Worm (Caenorhabditis elegans) whole organism, L2 larva: ENCODE data around the gene rpl-6.
A peak's percentile ranks its signal among the peaks of the same experiment; 100 is the strongest.

ENCODE experiments used
- C34F6.9 ChIP-seq: fragments of 150-350 bp; optimal IDR thresholded peaks from 2 replicates; lab custom pipeline; 2014; ENCODE audit warnings: missing biosample characterization, missing genetic modification characterization
- F13H6.1 ChIP-seq: sonication (generic microtip); optimal IDR thresholded peaks from 2 replicates; lab custom pipeline; 2016; ENCODE audit warnings: missing genetic modification characterization, missing compliant biosample characterization
- R02D3.7 ChIP-seq: fragments of 150-350 bp; optimal IDR thresholded peaks from 2 replicates; lab custom pipeline; 2014; ENCODE audit warnings: missing biosample characterization, missing genetic modification characterization
- Y55F3AM.14 ChIP-seq: fragments of 200-800 bp; sonication (Bioruptor generic); optimal IDR thresholded peaks from 2 replicates; lab custom pipeline; 2018; ENCODE audit warnings: mild to moderate bottlenecking, missing genetic modification characterization, missing compliant biosample characterization
- ZK546.5 ChIP-seq: sonication (generic microtip); optimal IDR thresholded peaks from 2 replicates; lab custom pipeline; 2017; ENCODE audit warnings: missing biosample characterization, missing genetic modification characterization
- alr-1 ChIP-seq: fragments of 150-350 bp; optimal IDR thresholded peaks from 2 replicates; lab custom pipeline; 2014; ENCODE audit warnings: missing biosample characterization, missing genetic modification characterization
- aly-2 ChIP-seq: fragments of 150-350 bp; optimal IDR thresholded peaks from 2 replicates; lab custom pipeline; 2014; ENCODE audit warnings: missing biosample characterization, missing genetic modification characterization
- ama-1 ChIP-seq: fragments of 150-350 bp; optimal IDR thresholded peaks from 2 replicates; lab custom pipeline; 2018; ENCODE audit warnings: inconsistent platforms
- blmp-1 ChIP-seq: sonication (generic microtip); optimal IDR thresholded peaks from 2 replicates; lab custom pipeline; 2017; ENCODE audit warnings: missing genetic modification characterization, mild to moderate bottlenecking, missing compliant biosample characterization, antibody characterized with exemption, moderate library complexity; ENCODE audit not compliant: insufficient read depth
- ceh-16 ChIP-seq: fragments of 150-350 bp; optimal IDR thresholded peaks from 2 replicates; lab custom pipeline; 2014; ENCODE audit warnings: missing biosample characterization, missing genetic modification characterization
- ceh-82 ChIP-seq: fragments of 150-350 bp; optimal IDR thresholded peaks from 2 replicates; lab custom pipeline; 2014; ENCODE audit warnings: missing biosample characterization, missing genetic modification characterization
- crh-2 ChIP-seq: sonication (generic microtip); optimal IDR thresholded peaks from 2 replicates; lab custom pipeline; 2017; ENCODE audit warnings: missing biosample characterization, missing genetic modification characterization
- dmd-4 ChIP-seq: sonication (generic microtip); optimal IDR thresholded peaks from 2 replicates; lab custom pipeline; 2017; ENCODE audit warnings: missing biosample characterization, missing genetic modification characterization
- egl-27 ChIP-seq: sonication (generic microtip); optimal IDR thresholded peaks from 3 replicates; lab custom pipeline; 2017; ENCODE audit warnings: missing biosample characterization, missing genetic modification reagents, missing genetic modification characterization
- elt-1 ChIP-seq: fragments of 150-350 bp; optimal IDR thresholded peaks from 2 replicates; lab custom pipeline; 2014; ENCODE audit warnings: missing biosample characterization, missing genetic modification characterization
- elt-3 ChIP-seq: sonication (generic microtip); optimal IDR thresholded peaks from 2 replicates; lab custom pipeline; 2017; ENCODE audit warnings: missing biosample characterization, missing genetic modification characterization
- fos-1 ChIP-seq: fragments of 150-350 bp; optimal IDR thresholded peaks from 2 replicates; lab custom pipeline; 2014; ENCODE audit warnings: missing biosample characterization, missing genetic modification characterization
- gmeb-1 ChIP-seq: fragments of 150-350 bp; optimal IDR thresholded peaks from 2 replicates; lab custom pipeline; 2014; ENCODE audit warnings: missing biosample characterization, missing genetic modification characterization
- lin-11 ChIP-seq: fragments of 150-350 bp; sonication (generic microtip); optimal IDR thresholded peaks from 2 replicates; lab custom pipeline; 2014; ENCODE audit warnings: missing biosample characterization, missing genetic modification characterization, inconsistent platforms, mixed read lengths
- lin-13 ChIP-seq: fragments of 150-350 bp; optimal IDR thresholded peaks from 2 replicates; lab custom pipeline; 2014; ENCODE audit warnings: missing biosample characterization, missing genetic modification reagents, missing genetic modification characterization
- lin-39 ChIP-seq: fragments of 150-350 bp; optimal IDR thresholded peaks from 2 replicates; lab custom pipeline; 2014; ENCODE audit warnings: missing biosample characterization, missing genetic modification reagents, missing genetic modification characterization
- lsy-2 ChIP-seq, 2 experiments: fragments of 150-350 bp in 1 of 2; sonication (generic microtip) in 1 of 2; optimal IDR thresholded peaks; 2 replicates each; lab custom pipeline; 2014 to 2017; ENCODE audit warnings: missing biosample characterization in 2 of 2, missing genetic modification characterization in 2 of 2
- mab-5 ChIP-seq: fragments of 150-350 bp; optimal IDR thresholded peaks from 2 replicates; lab custom pipeline; 2014; ENCODE audit warnings: missing biosample characterization, missing genetic modification characterization
- mbf-1 ChIP-seq: sonication (generic microtip); optimal IDR thresholded peaks from 2 replicates; lab custom pipeline; 2017; ENCODE audit warnings: missing biosample characterization, missing genetic modification characterization
- mdl-1 ChIP-seq, 2 experiments: fragments of 150-350 bp in 1 of 2; sonication (generic microtip) in 1 of 2; optimal IDR thresholded peaks; 2 replicates each; lab custom pipeline; 2017; ENCODE audit warnings: missing biosample characterization in 2 of 2, missing genetic modification characterization in 2 of 2
- nhr-10 ChIP-seq: sonication (generic microtip); optimal IDR thresholded peaks from 2 replicates; lab custom pipeline; 2017; ENCODE audit warnings: missing biosample characterization, missing genetic modification characterization
- nhr-11 ChIP-seq: fragments of 150-350 bp; optimal IDR thresholded peaks from 2 replicates; lab custom pipeline; 2014; ENCODE audit warnings: missing biosample characterization, missing genetic modification characterization
- nhr-12 ChIP-seq: fragments of 150-350 bp; optimal IDR thresholded peaks from 2 replicates; lab custom pipeline; 2014; ENCODE audit warnings: missing biosample characterization, missing genetic modification characterization
- nhr-129 ChIP-seq: fragments of 150-350 bp; optimal IDR thresholded peaks from 2 replicates; lab custom pipeline; 2014; ENCODE audit warnings: missing biosample characterization, missing genetic modification characterization
- nhr-21 ChIP-seq: fragments of 150-350 bp; optimal IDR thresholded peaks from 2 replicates; lab custom pipeline; 2014; ENCODE audit warnings: missing biosample characterization, missing genetic modification characterization
- nhr-23 ChIP-seq: fragments of 150-350 bp; optimal IDR thresholded peaks from 2 replicates; lab custom pipeline; 2014; ENCODE audit warnings: missing biosample characterization, missing genetic modification reagents, missing genetic modification characterization
- nhr-237 ChIP-seq: fragments of 150-350 bp; optimal IDR thresholded peaks from 2 replicates; lab custom pipeline; 2014; ENCODE audit warnings: missing biosample characterization, missing genetic modification characterization
- nhr-25 ChIP-seq: fragments of 150-350 bp; sonication (generic microtip); optimal IDR thresholded peaks from 3 replicates; lab custom pipeline; 2014; ENCODE audit warnings: missing biosample characterization, missing genetic modification characterization
- nhr-6 ChIP-seq: fragments of 150-350 bp; optimal IDR thresholded peaks from 2 replicates; lab custom pipeline; 2014; ENCODE audit warnings: missing biosample characterization, missing genetic modification characterization
- nhr-77 ChIP-seq: fragments of 150-350 bp; optimal IDR thresholded peaks from 2 replicates; lab custom pipeline; 2014; ENCODE audit warnings: missing biosample characterization, missing genetic modification characterization
- peb-1 ChIP-seq: fragments of 150-350 bp; optimal IDR thresholded peaks from 2 replicates; lab custom pipeline; 2014; ENCODE audit warnings: missing biosample characterization, missing genetic modification characterization
- sem-4 ChIP-seq: fragments of 150-350 bp; optimal IDR thresholded peaks from 2 replicates; lab custom pipeline; 2014; ENCODE audit warnings: missing biosample characterization, missing genetic modification reagents, missing genetic modification characterization
- skn-1 ChIP-seq: sonication (generic microtip); optimal IDR thresholded peaks from 2 replicates; lab custom pipeline; 2017; ENCODE audit warnings: missing biosample characterization, missing genetic modification characterization
- sma-3 ChIP-seq: sonication (generic microtip); optimal IDR thresholded peaks from 2 replicates; lab custom pipeline; 2016; ENCODE audit warnings: missing genetic modification reagents, missing genetic modification characterization, missing compliant biosample characterization
- sma-9 ChIP-seq, 2 experiments: fragments of 150-350 bp in 1 of 2; sonication (generic microtip) in 1 of 2; optimal IDR thresholded peaks; 2 replicates each; lab custom pipeline; 2014 to 2016; ENCODE audit warnings: missing genetic modification characterization in 2 of 2, mild to moderate bottlenecking in 1 of 2, missing biosample characterization in 1 of 2, missing compliant biosample characterization in 1 of 2, missing genetic modification reagents in 1 of 2, moderate library complexity in 1 of 2
- snpc-4 ChIP-seq: fragments of 150-350 bp; optimal IDR thresholded peaks from 2 replicates; lab custom pipeline; 2014; ENCODE audit warnings: missing biosample characterization, missing genetic modification characterization
- unc-39 ChIP-seq: fragments of 150-350 bp; optimal IDR thresholded peaks from 2 replicates; lab custom pipeline; 2014; ENCODE audit warnings: missing biosample characterization, missing genetic modification characterization
- unc-55 ChIP-seq: fragments of 150-350 bp; sonication (generic microtip); optimal IDR thresholded peaks from 3 replicates; lab custom pipeline; 2014; ENCODE audit warnings: missing biosample characterization, missing genetic modification reagents, missing genetic modification characterization
- unc-62 ChIP-seq: fragments of 150-350 bp; optimal IDR thresholded peaks from 2 replicates; lab custom pipeline; 2014; ENCODE audit warnings: missing biosample characterization, missing genetic modification reagents, missing genetic modification characterization
- zag-1 ChIP-seq: fragments of 150-350 bp; optimal IDR thresholded peaks from 2 replicates; lab custom pipeline; 2014; ENCODE audit warnings: missing biosample characterization, missing genetic modification characterization
- ztf-1 ChIP-seq: fragments of 200-800 bp; sonication (Bioruptor generic); conservative IDR thresholded peaks from 2 replicates; pipeline ENCODE4 v1.3.6; 2022; ENCODE audit warnings: missing genetic modification characterization, missing compliant biosample characterization
- ztf-11 ChIP-seq: sonication (generic microtip); optimal IDR thresholded peaks from 2 replicates; lab custom pipeline; 2017; ENCODE audit warnings: missing biosample characterization, missing genetic modification characterization
- ztf-4 ChIP-seq: fragments of 150-350 bp; optimal IDR thresholded peaks from 2 replicates; lab custom pipeline; 2014; ENCODE audit warnings: missing biosample characterization, missing genetic modification characterization

rpl-6 gene

DNA sequence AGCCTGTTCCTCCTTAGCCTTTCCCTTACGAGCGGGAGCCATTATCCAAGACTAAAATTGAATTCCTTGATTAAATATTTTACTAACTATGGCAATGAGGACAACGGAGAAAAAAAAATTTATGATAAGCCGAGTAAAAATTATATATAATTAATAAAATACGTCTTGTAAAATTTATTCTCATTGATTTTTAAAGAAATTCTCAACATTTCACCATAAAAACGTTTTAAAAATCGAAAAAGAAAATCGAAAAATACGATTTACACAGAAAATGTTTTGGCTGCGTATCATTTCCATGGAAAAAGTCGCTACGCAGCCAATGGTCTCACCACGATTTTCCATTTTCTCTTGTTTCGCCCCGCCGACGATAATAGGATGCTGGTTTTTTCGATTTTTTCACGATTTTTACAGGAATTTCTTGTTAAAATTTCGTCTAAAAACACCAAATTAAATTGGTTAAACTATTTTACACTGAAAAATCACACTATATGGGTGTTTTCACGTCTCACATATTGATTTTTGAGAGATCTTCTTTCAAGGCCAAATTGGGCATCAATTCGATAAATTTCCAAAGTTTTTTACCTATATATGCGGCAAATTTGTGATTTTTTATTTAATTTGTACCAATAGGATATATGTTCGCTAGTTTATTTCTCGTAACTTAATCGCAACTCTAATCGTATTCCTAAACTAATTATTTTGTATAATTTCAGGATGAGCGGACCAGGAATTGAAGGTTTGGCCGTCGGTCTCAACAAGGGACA lies 28.5 kb upstream of the rpl-6 start, which contains the start of the genes rps-14 and rpl-36:
Gene rps-14 (minus strand): TSS at position 51 of the 764 bp plus-strand sequence.
Gene rpl-36 (plus strand): TSS at position 714 of the 764 bp plus-strand sequence.
- TF ChIP-seq C34F6.9 (tag; lab: Kevin White, UChicago) (peak; percentile 95), aly-2 (tag; lab: Kevin White, UChicago) (no peak), elt-3 (tag; lab: Kevin White, UChicago) (no peak), ceh-16 (peak; percentile 74), blmp-1 (peak; percentile 88), ztf-11 (no peak), fos-1 (tag; lab: Kevin White, UChicago) (peak; percentile 71), mdl-1 (tag; optimal IDR thresholded peaks at IDR 0.05; lab: Kevin White, UChicago) (peak in 1 of 2 experiments; percentile 19), nhr-10 (peak; percentile 47), ceh-82 (tag; lab: Kevin White, UChicago) (peak; percentile 23), egl-27 (peak; percentile 91), lin-39 (tag; lab: Kevin White, UChicago) (no peak), ztf-4 (tag; lab: Kevin White, UChicago) (peak; percentile 80), lsy-2 (tag; optimal IDR thresholded peaks at IDR 0.05; lab: Kevin White, UChicago) (peak; percentile 83 to 96), nhr-23 (tag; lab: Kevin White, UChicago) (no peak), sma-3 (GFP tag; lab: Kevin White, UChicago) (peak; percentile 90), mbf-1 (no peak), unc-39 (tag; lab: Kevin White, UChicago) (no peak), elt-1 (no peak), nhr-237 (no peak), snpc-4 (tag; lab: Kevin White, UChicago) (peak; percentile 74), dmd-4 (tag; lab: Kevin White, UChicago) (no peak), sma-9 (GFP tag; optimal IDR thresholded peaks at IDR 0.05; lab: Kevin White, UChicago) (peak; percentile 88), sma-9 (tag; optimal IDR thresholded peaks at IDR 0.05; lab: Kevin White, UChicago) (no peak), nhr-77 (tag; lab: Kevin White, UChicago) (peak; percentile 23), F13H6.1 (tag; lab: Kevin White, UChicago) (peak; percentile 83), ZK546.5 (tag; lab: Kevin White, UChicago) (peak; percentile 87), skn-1 (tag; lab: Kevin White, UChicago) (no peak), ama-1 (peak; percentile 87), lin-11 (tag; lab: Kevin White, UChicago) (peak; percentile 79), nhr-12 (no peak), nhr-6 (peak; percentile 91), zag-1 (tag; lab: Kevin White, UChicago) (no peak), nhr-25 (tag; lab: Kevin White, UChicago) (peak; percentile 93), nhr-21 (peak; percentile 91), peb-1 (no peak), sem-4 (tag; lab: Kevin White, UChicago) (peak; percentile 78), mab-5 (tag; lab: Kevin White, UChicago) (peak; percentile 74), lin-13 (GFP tag; lab: Kevin White, UChicago) (peak; percentile 91), unc-62 (GFP tag; lab: Kevin White, UChicago) (no peak), nhr-11 (tag; lab: Kevin White, UChicago) (no peak), unc-55 (GFP tag; lab: Kevin White, UChicago) (peak; percentile 93), nhr-129 (tag; lab: Kevin White, UChicago) (peak; percentile 88), Y55F3AM.14 (GFP tag; lab: Kevin White, UChicago) (no peak), R02D3.7 (tag; lab: Kevin White, UChicago) (peak; percentile 44), crh-2 (tag; lab: Kevin White, UChicago) (peak; percentile 94), ztf-1 (GFP tag; lab: Robert Waterston, UW) (no peak), gmeb-1 (tag; lab: Kevin White, UChicago) (peak; percentile 88), alr-1 (tag; lab: Kevin White, UChicago) (no peak)
